Worm (Caenorhabditis elegans) whole organism, midembryonic: Measurements from ENCODE around the gene F56C3.9.
A peak's percentile ranks its signal among the peaks of the same experiment; 100 is the strongest.

Experiments used
- T22C8.4 ChIP-seq: fragments of 200-800 bp; sonication (Bioruptor generic); IDR thresholded peaks from 2 replicates; pipeline ENCODE4 v1.3.6; 2022; ENCODE audit warnings: missing genetic modification characterization, missing compliant biosample characterization
- cog-1 ChIP-seq: sonication (generic microtip); optimal IDR thresholded peaks from 2 replicates; lab custom pipeline; 2016; ENCODE audit warnings: missing genetic modification characterization, missing compliant biosample characterization
- flt-1 ChIP-seq: fragments of 200-800 bp; sonication (Bioruptor generic); IDR thresholded peaks from 2 replicates; pipeline ENCODE4 v1.3.6; 2022; ENCODE audit warnings: missing genetic modification characterization, missing compliant biosample characterization
- klf-2 ChIP-seq: fragments of 200-800 bp; sonication (Bioruptor generic); conservative IDR thresholded peaks from 2 replicates; pipeline ENCODE4 v1.3.6; 2022; ENCODE audit warnings: missing genetic modification reagents, missing genetic modification characterization, missing compliant biosample characterization
- med-1 ChIP-seq: sonication (generic microtip); optimal IDR thresholded peaks from 2 replicates; lab custom pipeline; 2017; ENCODE audit warnings: missing genetic modification characterization, mild to moderate bottlenecking, missing compliant biosample characterization, antibody characterized with exemption, missing genetic modification reagents; ENCODE audit not compliant: insufficient read depth
- ref-1 ChIP-seq: fragments of 200-800 bp; sonication (Bioruptor generic); conservative IDR thresholded peaks from 2 replicates; pipeline ENCODE4 v1.3.6; 2022; ENCODE audit warnings: missing genetic modification reagents, missing genetic modification characterization, missing compliant biosample characterization
- tab-1 ChIP-seq: fragments of 200-800 bp; sonication (Bioruptor generic); IDR thresholded peaks from 2 replicates; pipeline ENCODE4 v1.3.6; 2022; ENCODE audit warnings: missing genetic modification characterization, missing compliant biosample characterization
- ztf-23 ChIP-seq: fragments of 200-800 bp; sonication (Bioruptor generic); IDR thresholded peaks from 2 replicates; pipeline ENCODE4 v1.3.6; 2022; ENCODE audit warnings: missing genetic modification reagents, missing genetic modification characterization, missing compliant biosample characterization
- ztf-29 ChIP-seq: fragments of 200-800 bp; sonication (Bioruptor generic); IDR thresholded peaks from 2 replicates; pipeline ENCODE4 v1.3.6; 2022; ENCODE audit warnings: missing genetic modification reagents, missing genetic modification characterization, missing compliant biosample characterization

The F56C3.9 gene

ce11 chrX:1389382-1389983 is 4.3 kb downstream of the F56C3.9 start:
- TF ChIP-seq ztf-23 (GFP tag; lab: Robert Waterston, UW) (no peak), cog-1 (tag; lab: Kevin White, UChicago) (peak; percentile 40)

ce11 chrX:1386893-1387367 is 6.9 kb downstream of the F56C3.9 start, which contains the start of gene F56C3.1:
TSS of gene F56C3.1 (plus strand) at chrX:1387317.
- TF ChIP-seq ref-1 (GFP tag; lab: Robert Waterston, UW) (no peak), flt-1 (GFP tag; lab: Robert Waterston, UW) (no peak), ztf-29 (no peak), cog-1 (tag; lab: Kevin White, UChicago) (no peak), T22C8.4 (no peak), med-1 (GFP tag; lab: Kevin White, UChicago) (no peak), tab-1 (no peak)

ce11 chrX:1384538-1384937 is 9.3 kb downstream of the F56C3.9 start, which contains the start of gene F56C3.8:
TSS of gene F56C3.8 (minus strand) at chrX:1384638.
- TF ChIP-seq med-1 (GFP tag; lab: Kevin White, UChicago) (no peak), ztf-29 (no peak), ztf-23 (GFP tag; lab: Robert Waterston, UW) (no peak)

ce11 chrX:1383546-1383945 is 10.2 kb downstream of the F56C3.9 start:
- TF ChIP-seq med-1 (GFP tag; lab: Kevin White, UChicago) (no peak), ref-1 (GFP tag; lab: Robert Waterston, UW) (no peak), cog-1 (tag; lab: Kevin White, UChicago) (no peak), tab-1 (no peak), flt-1 (GFP tag; lab: Robert Waterston, UW) (no peak), T22C8.4 (no peak), ztf-29 (no peak), ztf-23 (GFP tag; lab: Robert Waterston, UW) (no peak), klf-2 (no peak)

ce11 chrX:1381565-1381964 is 12.2 kb downstream of the F56C3.9 start, which contains the start of gene F56C3.10:
TSS of gene F56C3.10 (minus strand) at chrX:1381665.
- TF ChIP-seq tab-1 (no peak), T22C8.4 (no peak), ref-1 (GFP tag; lab: Robert Waterston, UW) (no peak), med-1 (GFP tag; lab: Kevin White, UChicago) (no peak), flt-1 (GFP tag; lab: Robert Waterston, UW) (no peak), ztf-23 (GFP tag; lab: Robert Waterston, UW) (no peak), klf-2 (no peak), cog-1 (tag; lab: Kevin White, UChicago) (no peak), ztf-29 (no peak)

- peak; percentile 86 for TF ChIP-seq ref-1 (GFP tag; lab: Robert Waterston, UW)
- peak; percentile 91 for TF ChIP-seq ztf-29
- peak; percentile 59 for TF ChIP-seq med-1 (GFP tag; lab: Kevin White, UChicago)
- peak; percentile 93 for TF ChIP-seq ztf-23 (GFP tag; lab: Robert Waterston, UW)
- peak; percentile 94 for TF ChIP-seq flt-1 (GFP tag; lab: Robert Waterston, UW)
- peak; percentile 94 for TF ChIP-seq tab-1
- TF ChIP-seq cog-1 (tag; lab: Kevin White, UChicago) = peak; percentile 81
- TF ChIP-seq T22C8.4 = peak; percentile 91
- TF ChIP-seq klf-2 = peak; percentile 92
Measured at ce11 chrX:1379391-1379790, 14.4 kb downstream of the F56C3.9 start.

- TF ChIP-seq ref-1 (GFP tag; lab: Robert Waterston, UW) (peak; percentile 75), ztf-23 (GFP tag; lab: Robert Waterston, UW) (0 out of 2 replicates have a peak, but pooled peaks have one; percentile 51), klf-2 (0 out of 2 replicates have a peak, but pooled peaks have one; percentile 26), T22C8.4 (0 out of 2 replicates have a peak, but pooled peaks have one; percentile 29), flt-1 (GFP tag; lab: Robert Waterston, UW) (peak; percentile 98), tab-1 (peak; percentile 83)
Measured at ce11 chrX:1375071-1375470, 18.7 kb downstream of the F56C3.9 start.

ce11 chrX:1372464-1372863 is 21.3 kb downstream of the F56C3.9 start:
- TF ChIP-seq cog-1 (tag; lab: Kevin White, UChicago) = no peak
- TF ChIP-seq ztf-29 = no peak
- no peak for TF ChIP-seq klf-2
- no peak for TF ChIP-seq flt-1 (GFP tag; lab: Robert Waterston, UW)
- TF ChIP-seq ref-1 (GFP tag; lab: Robert Waterston, UW) = no peak
- no peak for TF ChIP-seq med-1 (GFP tag; lab: Kevin White, UChicago)
- no peak for TF ChIP-seq T22C8.4
- no peak for TF ChIP-seq tab-1
- no peak for TF ChIP-seq ztf-23 (GFP tag; lab: Robert Waterston, UW)

ce11 chrX:1371688-1372087 is 22.1 kb downstream of the F56C3.9 start, which contains the start of gene fbxa-190:
TSS of gene fbxa-190 (plus strand) at chrX:1372012.
- TF ChIP-seq ref-1 (GFP tag; lab: Robert Waterston, UW) = no peak
- no peak for TF ChIP-seq T22C8.4
- TF ChIP-seq tab-1 = no peak
- no peak for TF ChIP-seq cog-1 (tag; lab: Kevin White, UChicago)
- TF ChIP-seq klf-2 = no peak
- no peak for TF ChIP-seq med-1 (GFP tag; lab: Kevin White, UChicago)
- TF ChIP-seq ztf-23 (GFP tag; lab: Robert Waterston, UW) = no peak

- TF ChIP-seq med-1 (GFP tag; lab: Kevin White, UChicago) (no peak), flt-1 (GFP tag; lab: Robert Waterston, UW) (no peak), cog-1 (tag; lab: Kevin White, UChicago) (no peak), ztf-29 (no peak), tab-1 (no peak), T22C8.4 (no peak), ztf-23 (GFP tag; lab: Robert Waterston, UW) (no peak), klf-2 (no peak), ref-1 (GFP tag; lab: Robert Waterston, UW) (no peak)
Measured at ce11 chrX:1370736-1371281, 23.0 kb downstream of the F56C3.9 start, which contains the start of gene F56C3.7. TSS of gene F56C3.7 (minus strand) at chrX:1370786.
